Fruit fly (Drosophila melanogaster): ENCODE results near the gene CG11726.

- TF ChIP-seq bab1 (GFP tag; optimal IDR thresholded peaks at IDR 0.05) (peak; percentile 57), CG7101 (tag; optimal IDR thresholded peaks at IDR 0.05) (peak; percentile 88)
Measured at dm6 chr3L:11349908-11350405, 44.5 kb upstream of the CG11726 start.
